Fruit fly (Drosophila melanogaster): ENCODE data around the gene CG4461.

Gene CG4461

dm6 chr3L:9422135-9422534 lies 46.9 kb downstream of the CG4461 start:
- TF ChIP-seq Eip78C (GFP tag) = peak; percentile 8
- no peak for TF ChIP-seq CG11294 (GFP tag; IDR thresholded peaks at IDR 0.05)

DNA sequence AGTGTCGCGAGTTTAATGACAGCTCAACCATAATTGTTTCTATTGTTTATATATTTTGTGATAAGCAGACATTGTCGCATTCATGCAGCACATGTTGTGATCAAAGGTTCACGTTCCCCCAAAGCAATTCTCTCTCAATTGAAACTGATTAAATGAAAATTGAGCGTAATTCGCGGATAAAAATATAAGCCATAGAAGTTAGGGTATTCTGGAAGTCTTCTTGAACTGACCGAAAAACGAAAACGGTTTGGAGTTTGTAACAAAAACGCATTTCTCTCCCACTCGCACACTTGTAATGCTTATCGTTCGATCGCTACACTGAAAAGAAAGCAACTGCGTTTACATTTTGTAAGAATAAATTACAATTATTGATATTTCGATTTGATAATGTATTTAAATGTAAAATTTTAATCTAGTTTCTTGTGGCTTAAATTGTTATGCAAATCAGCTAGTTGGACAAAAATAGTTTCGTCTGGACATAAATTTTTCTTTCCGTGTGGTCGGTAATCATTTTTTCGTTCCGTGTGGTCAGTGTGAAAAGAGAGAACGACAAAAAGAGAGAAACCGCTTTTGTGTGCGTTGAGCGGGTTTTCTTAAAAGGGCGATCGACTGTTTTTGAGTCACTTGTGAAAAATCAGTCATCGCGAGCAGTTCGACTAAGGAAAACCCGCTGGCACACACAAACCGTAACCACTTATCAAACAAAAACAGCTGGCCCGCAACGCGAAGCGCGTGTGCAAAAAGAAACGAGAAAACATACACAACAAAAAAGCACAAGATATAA lies 47.6 kb downstream of the CG4461 start, which contains the start of gene aay:
aay (plus strand) TSS at position 618 of the 784 bp plus-strand sequence.
- TF ChIP-seq acj6 (GFP tag; optimal IDR thresholded peaks at IDR 0.05) (peak; percentile 99), fd59A (GFP tag; optimal IDR thresholded peaks at IDR 0.05) (peak; percentile 95), dsx (GFP tag; optimal IDR thresholded peaks at IDR 0.05; ENCODE audit: poor library complexity, severe bottlenecking) (peak; percentile 97), CG6792 (GFP tag; optimal IDR thresholded peaks at IDR 0.05) (peak; percentile 99), spab (GFP tag; optimal IDR thresholded peaks at IDR 0.05) (peak; percentile 95), CG6163 (GFP tag; IDR thresholded peaks at IDR 0.05) (peak; percentile 98), Eip93F (GFP tag; optimal IDR thresholded peaks at IDR 0.05) (peak; percentile 99), CG16779 (tag; optimal IDR thresholded peaks at IDR 0.05) (peak; percentile 98), CG6808 (GFP tag; optimal IDR thresholded peaks at IDR 0.05) (peak; percentile 95), Ets21C (GFP tag; optimal IDR thresholded peaks at IDR 0.05) (peak; percentile 97), fkh (GFP tag; optimal IDR thresholded peaks at IDR 0.05) (peak; percentile 92), CG32006 (GFP tag; optimal IDR thresholded peaks at IDR 0.05) (peak; percentile 99), CG11294 (GFP tag; IDR thresholded peaks at IDR 0.05) (peak; percentile 97), eg (GFP tag; IDR thresholded peaks at IDR 0.05) (peak; percentile 98), ss (GFP tag; optimal IDR thresholded peaks at IDR 0.05) (peak; percentile 95 to 98), vri (GFP tag; optimal IDR thresholded peaks at IDR 0.05) (peak; percentile 98), salr (GFP tag; optimal IDR thresholded peaks at IDR 0.05) (peak; percentile 95 to 96), CG10669 (GFP tag; optimal IDR thresholded peaks at IDR 0.05) (peak; percentile 98), CG11902 (GFP tag; optimal IDR thresholded peaks at IDR 0.05) (peak; percentile 98), Met (GFP tag; optimal IDR thresholded peaks at IDR 0.05) (peak; percentile 99), Gug (GFP tag; IDR thresholded peaks at IDR 0.05) (peak; percentile 98), Sox15 (GFP tag; optimal IDR thresholded peaks at IDR 0.05) (peak; percentile 98), achi (GFP tag; optimal IDR thresholded peaks at IDR 0.05) (peak; percentile 98), Lpt (GFP tag; optimal IDR thresholded peaks at IDR 0.05) (peak; percentile 97), CG10631 (GFP tag; optimal IDR thresholded peaks at IDR 0.05) (peak; percentile 99), CG15336 (GFP tag; IDR thresholded peaks at IDR 0.05) (peak; percentile 99), Smox (GFP tag; optimal IDR thresholded peaks at IDR 0.05) (peak; percentile 99), esn (GFP tag; optimal IDR thresholded peaks at IDR 0.05) (peak; percentile 100), CG8319 (GFP tag; optimal IDR thresholded peaks at IDR 0.05) (peak; percentile 98), Blimp-1 (GFP tag; optimal IDR thresholded peaks at IDR 0.05) (peak; percentile 96), Hr4 (GFP tag; optimal IDR thresholded peaks at IDR 0.05) (peak; percentile 99), Eip75B (GFP tag; optimal IDR thresholded peaks at IDR 0.05) (peak; percentile 99), Eip78C (GFP tag) (peak; percentile 100), pdm3 (GFP tag; optimal IDR thresholded peaks at IDR 0.05) (peak; percentile 99), OdsH (GFP tag; optimal IDR thresholded peaks at IDR 0.05) (peak; percentile 99), CG1621 (tag; optimal IDR thresholded peaks at IDR 0.05) (peak; percentile 97), CG34406 (GFP tag; optimal IDR thresholded peaks at IDR 0.05) (peak; percentile 100), Sox102F (GFP tag; optimal IDR thresholded peaks at IDR 0.05) (peak; percentile 100), CG7368 (GFP tag; optimal IDR thresholded peaks at IDR 0.05) (peak; percentile 99), CG11762 (GFP tag; optimal IDR thresholded peaks at IDR 0.05; ENCODE audit: insufficient read depth) (peak; percentile 98), svp (GFP tag) (peak; percentile 100), CG6854 (GFP tag; optimal IDR thresholded peaks at IDR 0.05) (peak; percentile 99), CG9139 (GFP tag; optimal IDR thresholded peaks at IDR 0.05) (peak; percentile 92), CG31627 (GFP tag; optimal IDR thresholded peaks at IDR 0.05) (peak; percentile 99), dac (GFP tag; optimal IDR thresholded peaks at IDR 0.05) (peak; percentile 93), fd85E (GFP tag; optimal IDR thresholded peaks at IDR 0.05) (peak; percentile 97), cyc (GFP tag; optimal IDR thresholded peaks at IDR 0.05) (peak; percentile 99), lz (GFP tag; optimal IDR thresholded peaks at IDR 0.05) (peak; percentile 99)
